Worm (Caenorhabditis elegans): ENCODE measurements around the gene T04F3.4.

T04F3.4 gene

DNA sequence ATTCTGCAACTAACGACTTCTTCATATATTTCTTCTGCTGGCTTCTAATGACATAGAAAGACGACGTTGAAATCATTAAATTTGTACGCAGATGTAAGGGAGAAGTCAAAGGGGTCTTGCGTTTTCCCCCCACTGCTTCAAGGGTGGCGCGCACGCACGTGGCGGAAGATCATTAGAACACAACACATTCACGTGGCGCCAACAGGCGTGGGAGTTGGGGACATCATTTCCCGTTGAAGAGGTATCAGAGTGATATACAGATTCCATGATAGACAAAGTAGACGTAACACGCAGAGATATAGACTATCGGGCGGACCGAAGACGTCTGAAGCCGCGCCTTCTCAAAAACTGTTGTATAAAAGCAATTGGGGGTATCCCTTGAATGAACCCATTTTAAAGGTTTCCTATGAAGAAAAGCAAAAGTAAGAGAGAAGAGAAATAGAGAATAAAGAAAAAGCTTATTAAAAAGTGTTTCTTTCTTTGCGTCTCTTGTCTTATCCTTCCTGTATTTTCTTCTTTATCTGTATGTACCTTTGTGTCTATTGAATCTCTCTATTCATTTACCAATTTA, 36.5 kb upstream of the T04F3.4 start (continued):
- TF ChIP-seq tra-1 (GFP tag; IDR thresholded peaks at IDR 0.05): peak; percentile 74
- TF ChIP-seq lin-39 (tag; optimal IDR thresholded peaks at IDR 0.05): no peak
- no peak for TF ChIP-seq Y48G9A.11 (GFP tag; IDR thresholded peaks at IDR 0.05)
- TF ChIP-seq lsy-2 (tag; optimal IDR thresholded peaks at IDR 0.05): peak in 1 of 2 experiments; percentile 67
- TF ChIP-seq lir-3 (tag; optimal IDR thresholded peaks at IDR 0.05): no peak
- no peak for TF ChIP-seq lin-15B (tag; optimal IDR thresholded peaks at IDR 0.05)
- TF ChIP-seq hlh-30 (tag; optimal IDR thresholded peaks at IDR 0.05; ENCODE audit: insufficient read depth): peak; percentile 82
- no peak for TF ChIP-seq F37D6.2 (tag; optimal IDR thresholded peaks at IDR 0.05)
- TF ChIP-seq ama-1 (optimal IDR thresholded peaks at IDR 0.05): no peak
- no peak for TF ChIP-seq skn-1 (tag; optimal IDR thresholded peaks at IDR 0.05)
- TF ChIP-seq nhr-42 (GFP tag; IDR thresholded peaks at IDR 0.05): no peak
- TF ChIP-seq nhr-237 (tag; optimal IDR thresholded peaks at IDR 0.05): no peak
- peak; percentile 84 for TF ChIP-seq spr-1 (tag; optimal IDR thresholded peaks at IDR 0.05)
- TF ChIP-seq F10B5.3 (tag; optimal IDR thresholded peaks at IDR 0.05): no peak
- no peak for TF ChIP-seq nhr-111 (GFP tag; optimal IDR thresholded peaks at IDR 0.05)
- TF ChIP-seq aly-2 (tag; optimal IDR thresholded peaks at IDR 0.05): no peak
- peak; percentile 82 for TF ChIP-seq dmd-6 (GFP tag; IDR thresholded peaks at IDR 0.05)
- no peak for TF ChIP-seq zfp-3 (GFP tag; conservative IDR thresholded peaks at IDR 0.05)
- TF ChIP-seq pqm-1 (tag; optimal IDR thresholded peaks at IDR 0.05): no peak
- 0 out of 2 replicates have a peak, but pooled peaks have one; percentile 34 for TF ChIP-seq hmg-1.1 (GFP tag; IDR thresholded peaks at IDR 0.05)
- TF ChIP-seq nhr-25 (tag; optimal IDR thresholded peaks at IDR 0.05; ENCODE audit: borderline replicate concordance, insufficient read depth): peak; percentile 72
- TF ChIP-seq php-3 (GFP tag; IDR thresholded peaks at IDR 0.05): no peak
- no peak for TF ChIP-seq zfp-2 (tag; optimal IDR thresholded peaks at IDR 0.05)
- no peak for TF ChIP-seq nhr-6 (tag; optimal IDR thresholded peaks at IDR 0.05)
- peak; percentile 32 for TF ChIP-seq nhr-28 (tag; optimal IDR thresholded peaks at IDR 0.05)
- peak; percentile 49 for TF ChIP-seq jun-1 (tag; optimal IDR thresholded peaks at IDR 0.05)
- peak; percentile 44; the same call in 1 of the 2 replicates for TF ChIP-seq nhr-41 (GFP tag; IDR thresholded peaks at IDR 0.05)
- peak; percentile 49 for TF ChIP-seq mep-1 (tag; optimal IDR thresholded peaks at IDR 0.05)
- TF ChIP-seq snpc-4 (tag; optimal IDR thresholded peaks at IDR 0.05): no peak

DNA sequence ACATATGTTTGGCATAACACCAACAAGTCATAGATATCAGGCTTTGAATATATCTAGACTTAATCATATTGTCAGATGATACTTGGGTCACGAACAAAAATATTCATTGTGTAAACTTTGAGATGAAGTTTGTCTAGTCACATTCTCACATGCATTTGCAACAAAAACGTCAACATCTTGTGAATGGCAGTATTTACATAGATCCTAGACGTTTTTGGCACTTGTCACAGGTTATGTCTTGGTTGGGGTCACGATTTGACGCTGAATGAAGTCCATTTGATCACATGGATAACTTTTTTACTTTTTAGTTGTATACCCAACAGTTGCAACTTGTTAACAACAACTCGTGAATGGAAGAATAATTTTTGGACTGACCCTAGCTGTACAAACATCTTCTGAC, 35.5 kb upstream of the T04F3.4 start:
- TF ChIP-seq F10B5.3 (tag; optimal IDR thresholded peaks at IDR 0.05) (no peak), hlh-30 (tag; optimal IDR thresholded peaks at IDR 0.05; ENCODE audit: insufficient read depth) (peak; percentile 63), tag-97 (GFP tag; IDR thresholded peaks at IDR 0.05) (no peak)

DNA sequence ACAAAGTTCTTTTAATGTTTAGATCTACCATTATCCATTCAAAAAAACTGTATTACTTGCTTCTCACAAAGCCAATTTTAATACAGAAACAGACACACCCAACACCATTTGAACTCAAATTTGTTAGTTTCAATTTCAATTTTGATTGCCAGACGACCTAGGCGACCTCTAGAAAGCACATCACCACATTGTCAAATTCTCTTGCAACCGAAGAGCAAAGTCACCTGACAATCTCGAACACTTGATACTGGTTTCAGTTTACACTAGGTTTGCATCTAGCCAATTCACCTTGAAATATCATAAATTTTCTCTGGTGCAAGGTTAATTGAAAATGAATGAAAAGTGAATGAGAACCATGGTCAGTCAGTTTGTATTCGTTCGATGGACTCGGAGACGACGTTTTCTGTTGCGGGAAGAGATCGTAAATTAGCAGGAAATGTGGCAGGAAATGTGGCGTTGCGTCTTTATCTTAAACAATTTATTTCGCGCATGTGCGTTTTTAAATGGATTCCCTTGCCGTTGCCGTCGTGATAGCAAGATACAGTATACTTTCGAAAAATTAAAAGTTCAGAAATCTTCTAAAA, 34.5 kb upstream of the T04F3.4 start:
- TF ChIP-seq mxl-3 (GFP tag; optimal IDR thresholded peaks at IDR 0.05): peak; percentile 70
- peak; percentile 12 for TF ChIP-seq hlh-11 (tag; optimal IDR thresholded peaks at IDR 0.05)
- TF ChIP-seq saeg-2 (GFP tag; IDR thresholded peaks at IDR 0.05): no peak
- peak; percentile 25 for TF ChIP-seq hlh-30 (tag; optimal IDR thresholded peaks at IDR 0.05; ENCODE audit: insufficient read depth)

DNA sequence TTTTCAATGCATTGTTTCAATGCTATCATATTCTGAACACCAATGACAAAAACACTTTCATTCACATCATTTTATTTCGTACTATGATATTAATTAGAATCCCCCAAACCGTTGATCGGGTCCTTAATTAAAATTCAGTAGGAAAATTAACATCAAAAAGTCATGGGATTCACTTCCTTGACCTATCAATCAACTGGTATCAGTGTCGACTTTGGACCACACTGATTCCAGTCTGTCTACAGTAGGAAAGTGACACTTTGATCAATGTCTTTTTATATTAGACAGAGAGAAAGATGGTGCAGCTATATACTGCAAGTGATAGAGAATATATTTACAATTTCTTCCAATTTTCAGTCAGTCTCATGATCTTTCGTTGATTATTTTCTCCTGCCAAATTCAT, 33.5 kb upstream of the T04F3.4 start:
- TF ChIP-seq F26F4.8 (GFP tag; conservative IDR thresholded peaks at IDR 0.05) (no peak), nhr-42 (GFP tag; IDR thresholded peaks at IDR 0.05) (no peak), T20F7.1 (GFP tag; optimal IDR thresholded peaks at IDR 0.05) (no peak), hlh-11 (tag; optimal IDR thresholded peaks at IDR 0.05) (peak; percentile 18), fos-1 (tag; optimal IDR thresholded peaks at IDR 0.05) (no peak), dmd-8 (GFP tag; IDR thresholded peaks at IDR 0.05) (no peak), saeg-2 (GFP tag; IDR thresholded peaks at IDR 0.05) (no peak), nhr-11 (tag; optimal IDR thresholded peaks at IDR 0.05) (no peak), ztf-11 (tag; optimal IDR thresholded peaks at IDR 0.05) (no peak), egl-27 (tag; optimal IDR thresholded peaks at IDR 0.05) (no peak), nhr-111 (GFP tag; optimal IDR thresholded peaks at IDR 0.05) (no peak), daf-16 (GFP tag; optimal IDR thresholded peaks at IDR 0.05) (no peak), daf-16 (tag; optimal IDR thresholded peaks at IDR 0.05) (no peak), dve-1 (tag; optimal IDR thresholded peaks at IDR 0.05; ENCODE audit: insufficient read depth) (no peak), lsy-2 (tag; optimal IDR thresholded peaks at IDR 0.05) (peak in 1 of 2 experiments; percentile 6), attf-4 (tag; optimal IDR thresholded peaks at IDR 0.05) (no peak), unc-130 (GFP tag; optimal IDR thresholded peaks at IDR 0.05) (no peak), zfp-2 (tag; optimal IDR thresholded peaks at IDR 0.05) (no peak), D1046.2 (GFP tag; IDR thresholded peaks at IDR 0.05) (no peak)

All from whole organism, L4 larva.